Fruit fly (Drosophila melanogaster) whole organism, embryonic: ENCODE results near the gene Mec2.
A peak's percentile ranks its signal among the peaks of the same experiment; 100 is the strongest.

Experiments
- Antp ChIP-seq: fragments of 200-800 bp; sonication (Bioruptor generic); optimal IDR thresholded peaks from 3 replicates; lab custom pipeline; 2016; ENCODE audit warnings: missing biosample characterization, missing genetic modification characterization
- CG10274 ChIP-seq: fragments of 200-800 bp; sonication (Bioruptor generic); optimal IDR thresholded peaks from 3 replicates; lab custom pipeline; 2017; ENCODE audit warnings: missing biosample characterization, mild to moderate bottlenecking, missing genetic modification characterization
- CG10959 ChIP-seq: fragments of 200-800 bp; sonication (Bioruptor generic); IDR thresholded peaks from 2 replicates; pipeline ENCODE4 v1.3.6; 2022; ENCODE audit warnings: missing biosample characterization, missing genetic modification characterization
- CG12071 ChIP-seq: fragments of 200-800 bp; sonication (Bioruptor generic); optimal IDR thresholded peaks from 3 replicates; lab custom pipeline; 2018; ENCODE audit warnings: missing biosample characterization, mild to moderate bottlenecking, missing genetic modification characterization
- CG12744 ChIP-seq: fragments of 200-800 bp; sonication (Bioruptor generic); optimal IDR thresholded peaks from 2 replicates; lab custom pipeline; 2016; ENCODE audit warnings: missing biosample characterization, missing genetic modification characterization
- CG13775 ChIP-seq: fragments of 200-800 bp; sonication (Bioruptor generic); optimal IDR thresholded peaks from 3 replicates; lab custom pipeline; 2017; ENCODE audit warnings: missing biosample characterization, mild to moderate bottlenecking, missing genetic modification characterization
- CG14860 ChIP-seq: fragments of 200-800 bp; sonication (Bioruptor generic); IDR thresholded peaks from 3 replicates; pipeline ENCODE4 v1.3.6; 2022; ENCODE audit warnings: missing biosample characterization, missing genetic modification characterization; ENCODE audit not compliant: partially characterized antibody
- CG1529 ChIP-seq: fragments of 200-800 bp; sonication (Bioruptor generic); optimal IDR thresholded peaks from 3 replicates; lab custom pipeline; 2018; ENCODE audit warnings: missing biosample characterization, missing genetic modification characterization
- CG15696 ChIP-seq: fragments of 200-800 bp; sonication (Bioruptor generic); optimal IDR thresholded peaks from 2 replicates; lab custom pipeline; 2019; ENCODE audit warnings: missing biosample characterization, mild to moderate bottlenecking, missing genetic modification characterization, moderate library complexity
- CG1647 ChIP-seq: fragments of 200-800 bp; sonication (Bioruptor generic); optimal IDR thresholded peaks from 3 replicates; lab custom pipeline; 2016; ENCODE audit warnings: missing biosample characterization, missing genetic modification characterization
- CG17359 ChIP-seq: fragments of 200-800 bp; sonication (Bioruptor generic); optimal IDR thresholded peaks from 3 replicates; lab custom pipeline; 2018; ENCODE audit warnings: missing biosample characterization, mild to moderate bottlenecking, missing genetic modification characterization, moderate library complexity
- CG34376 ChIP-seq: fragments of 200-800 bp; sonication (Bioruptor generic); optimal IDR thresholded peaks from 2 replicates; lab custom pipeline; 2018; ENCODE audit warnings: missing biosample characterization, mild to moderate bottlenecking, missing genetic modification characterization
- CG3995 ChIP-seq: fragments of 200-800 bp; sonication (Bioruptor generic); optimal IDR thresholded peaks from 3 replicates; lab custom pipeline; 2016; ENCODE audit warnings: missing biosample characterization, missing genetic modification characterization
- CG5180 ChIP-seq: fragments of 200-800 bp; sonication (Bioruptor generic); optimal IDR thresholded peaks from 3 replicates; lab custom pipeline; 2017; ENCODE audit warnings: missing biosample characterization, missing genetic modification characterization, mild to moderate bottlenecking, moderate library complexity, missing genetic modification reagents
- CG8924 ChIP-seq: fragments of 200-800 bp; optimal IDR thresholded peaks from 3 replicates; lab custom pipeline; 2019; ENCODE audit warnings: missing biosample characterization, mild to moderate bottlenecking, missing genetic modification characterization, moderate library complexity
- D19B ChIP-seq: fragments of 200-800 bp; sonication (Bioruptor generic); optimal IDR thresholded peaks from 2 replicates; lab custom pipeline; 2017; ENCODE audit warnings: missing biosample characterization, mild to moderate bottlenecking, missing genetic modification characterization
- Dip3 ChIP-seq: fragments of 200-800 bp; sonication (Bioruptor generic); optimal IDR thresholded peaks from 3 replicates; lab custom pipeline; 2016; ENCODE audit warnings: missing biosample characterization, missing genetic modification characterization
- Ets65A ChIP-seq: fragments of 200-800 bp; sonication (Bioruptor generic); peaks from one replicate; lab custom pipeline; 2016; ENCODE audit warnings: missing biosample characterization, missing genetic modification characterization
- Gug ChIP-seq: fragments of 200-800 bp; sonication (Bioruptor generic); IDR thresholded peaks from 4 replicates; pipeline ENCODE4 v1.3.6; 2022; ENCODE audit warnings: missing biosample characterization, missing genetic modification characterization
- Hmx ChIP-seq: fragments of 200-800 bp; sonication (Bioruptor generic); optimal IDR thresholded peaks from 2 replicates; lab custom pipeline; 2016; ENCODE audit warnings: missing biosample characterization, missing genetic modification characterization
- Hr51 ChIP-seq, 2 experiments: fragments of 200-800 bp; sonication (Bioruptor generic); optimal IDR thresholded peaks; 2 replicates in 1 of 2; 3 replicates in 1 of 2; lab custom pipeline; 2016 to 2018; ENCODE audit warnings: missing biosample characterization in 2 of 2, missing genetic modification characterization in 2 of 2, mild to moderate bottlenecking in 1 of 2, moderate library complexity in 1 of 2
- Hr78 ChIP-seq, 2 experiments: fragments of 200-800 bp in 1 of 2; fragments of >200 bp in 1 of 2; sonication (Bioruptor generic) in 1 of 2; optimal IDR thresholded peaks; 2 replicates each; lab custom pipeline; 2017 to 2019; ENCODE audit warnings: missing biosample characterization in 2 of 2, missing genetic modification characterization in 2 of 2, mild to moderate bottlenecking in 1 of 2, moderate library complexity in 1 of 2
- Hsf ChIP-seq: fragments of 200-800 bp; sonication (Bioruptor generic); optimal IDR thresholded peaks from 3 replicates; lab custom pipeline; 2016; ENCODE audit warnings: missing biosample characterization, missing genetic modification characterization
- Lhr ChIP-seq: fragments of 200-800 bp; sonication (Bioruptor generic); optimal IDR thresholded peaks from 3 replicates; lab custom pipeline; 2017; ENCODE audit warnings: mild to moderate bottlenecking, missing biosample characterization, missing genetic modification reagents, missing genetic modification characterization
- Meics ChIP-seq: fragments of 200-800 bp; sonication (Bioruptor generic); optimal IDR thresholded peaks from 2 replicates; lab custom pipeline; 2017; ENCODE audit warnings: missing biosample characterization, mild to moderate bottlenecking, missing genetic modification characterization
- Neu2 ChIP-seq: fragments of 200-800 bp; sonication (Bioruptor generic); optimal IDR thresholded peaks from 3 replicates; lab custom pipeline; 2016; ENCODE audit warnings: missing biosample characterization, missing genetic modification characterization, borderline replicate concordance
- Optix ChIP-seq: fragments of 200-800 bp; sonication (Bioruptor generic); IDR thresholded peaks from 3 replicates; pipeline ENCODE4 v1.3.6; 2022; ENCODE audit warnings: missing biosample characterization, missing genetic modification characterization
- Pdp1 ChIP-seq, 2 experiments: fragments of 200-800 bp; sonication (Bioruptor generic); optimal IDR thresholded peaks; 3 replicates each; lab custom pipeline; 2016; ENCODE audit warnings: missing biosample characterization in 2 of 2, missing genetic modification characterization in 2 of 2, mild to moderate bottlenecking in 1 of 2, moderate library complexity in 1 of 2
- Poxn ChIP-seq: fragments of 200-800 bp; sonication (Bioruptor generic); IDR thresholded peaks from 2 replicates; pipeline ENCODE4 v1.3.6; 2022; ENCODE audit warnings: missing biosample characterization, missing genetic modification characterization
- Ptx1 ChIP-seq: fragments of 200-800 bp; sonication (Bioruptor generic); IDR thresholded peaks from 2 replicates; pipeline ENCODE4 v1.3.6; 2022; ENCODE audit warnings: missing biosample characterization, missing genetic modification characterization
- Rfx ChIP-seq: fragments of 200-800 bp; sonication (Bioruptor generic); IDR thresholded peaks from 2 replicates; pipeline ENCODE4 v1.3.6; 2022; ENCODE audit warnings: missing biosample characterization, missing genetic modification characterization
- Sin3A ChIP-seq: fragments of >200 bp; optimal IDR thresholded peaks from 2 replicates; lab custom pipeline; 2018
- TFAM ChIP-seq: fragments of 200-800 bp; sonication (Bioruptor generic); optimal IDR thresholded peaks from 2 replicates; lab custom pipeline; 2017; ENCODE audit warnings: missing biosample characterization, missing genetic modification characterization, inconsistent platforms
- al ChIP-seq: fragments of 200-800 bp; sonication (Bioruptor generic); IDR thresholded peaks from 2 replicates; pipeline ENCODE4 v1.3.6; 2022; ENCODE audit warnings: missing biosample characterization, missing genetic modification characterization
- cg ChIP-seq: fragments of 200-800 bp; sonication (Bioruptor generic); optimal IDR thresholded peaks from 3 replicates; lab custom pipeline; 2019; ENCODE audit warnings: missing biosample characterization, mild to moderate bottlenecking, missing genetic modification characterization, moderate library complexity
- disco-r ChIP-seq: fragments of 200-800 bp; sonication (Bioruptor generic); optimal IDR thresholded peaks from 2 replicates; lab custom pipeline; 2016; ENCODE audit warnings: missing biosample characterization, missing genetic modification characterization
- eve ChIP-seq, 2 experiments: fragments of >200 bp; optimal IDR thresholded peaks; 2 replicates each; lab custom pipeline; 2017; ENCODE audit warnings: missing biosample characterization in 2 of 2, missing genetic modification characterization in 2 of 2
- gro ChIP-seq: fragments of 200-800 bp; sonication (Bioruptor generic); optimal IDR thresholded peaks from 2 replicates; lab custom pipeline; 2016; ENCODE audit warnings: missing biosample characterization, missing genetic modification characterization
- jumu ChIP-seq: fragments of 200-800 bp; sonication (Bioruptor generic); optimal IDR thresholded peaks from 3 replicates; lab custom pipeline; 2016; ENCODE audit warnings: missing biosample characterization, missing genetic modification characterization
- kah ChIP-seq: fragments of 200-800 bp; sonication (Bioruptor generic); optimal IDR thresholded peaks from 2 replicates; lab custom pipeline; 2018; ENCODE audit warnings: missing biosample characterization, mild to moderate bottlenecking, missing genetic modification characterization
- lmd ChIP-seq: fragments of 200-800 bp; sonication (Bioruptor generic); IDR thresholded peaks from 2 replicates; pipeline ENCODE4 v1.3.6; 2022; ENCODE audit warnings: missing biosample characterization, missing genetic modification characterization
- mld ChIP-seq: fragments of 200-800 bp; sonication (Bioruptor generic); IDR thresholded peaks from 3 replicates; pipeline ENCODE4 v1.3.6; 2022; ENCODE audit warnings: missing biosample characterization, missing genetic modification characterization; ENCODE audit not compliant: partially characterized antibody
- onecut ChIP-seq: fragments of 200-800 bp; sonication (Bioruptor generic); IDR thresholded peaks from 2 replicates; pipeline ENCODE4 v1.3.6; 2022; ENCODE audit warnings: missing biosample characterization, missing genetic modification characterization
- peb ChIP-seq: fragments of 200-800 bp; sonication (Bioruptor generic); IDR thresholded peaks from 2 replicates; pipeline ENCODE4 v1.3.6; 2022; ENCODE audit warnings: missing biosample characterization, missing genetic modification characterization
- sens ChIP-seq: fragments of 200-800 bp; sonication (Bioruptor generic); peaks from one replicate; lab custom pipeline; 2016; ENCODE audit warnings: missing biosample characterization, missing genetic modification characterization
- sug ChIP-seq: fragments of 200-800 bp; optimal IDR thresholded peaks from 2 replicates; lab custom pipeline; 2019; ENCODE audit warnings: missing biosample characterization, mild to moderate bottlenecking, missing genetic modification characterization, moderate library complexity
- tgo ChIP-seq: fragments of 200-800 bp; sonication (Bioruptor generic); IDR thresholded peaks from 3 replicates; pipeline ENCODE4 v1.3.6; 2022; ENCODE audit warnings: missing biosample characterization, missing genetic modification characterization
- tio ChIP-seq: fragments of 200-800 bp; sonication (Bioruptor generic); optimal IDR thresholded peaks from 2 replicates; lab custom pipeline; 2017; ENCODE audit warnings: missing biosample characterization, missing genetic modification characterization, inconsistent platforms
- trh ChIP-seq: fragments of 200-800 bp; sonication (Bioruptor generic); optimal IDR thresholded peaks from 2 replicates; lab custom pipeline; 2016; ENCODE audit warnings: missing biosample characterization, missing genetic modification characterization
- tx ChIP-seq: fragments of 200-800 bp; sonication (Bioruptor generic); optimal IDR thresholded peaks from 2 replicates; lab custom pipeline; 2016; ENCODE audit warnings: missing biosample characterization, missing genetic modification characterization

The Mec2 gene

DNA sequence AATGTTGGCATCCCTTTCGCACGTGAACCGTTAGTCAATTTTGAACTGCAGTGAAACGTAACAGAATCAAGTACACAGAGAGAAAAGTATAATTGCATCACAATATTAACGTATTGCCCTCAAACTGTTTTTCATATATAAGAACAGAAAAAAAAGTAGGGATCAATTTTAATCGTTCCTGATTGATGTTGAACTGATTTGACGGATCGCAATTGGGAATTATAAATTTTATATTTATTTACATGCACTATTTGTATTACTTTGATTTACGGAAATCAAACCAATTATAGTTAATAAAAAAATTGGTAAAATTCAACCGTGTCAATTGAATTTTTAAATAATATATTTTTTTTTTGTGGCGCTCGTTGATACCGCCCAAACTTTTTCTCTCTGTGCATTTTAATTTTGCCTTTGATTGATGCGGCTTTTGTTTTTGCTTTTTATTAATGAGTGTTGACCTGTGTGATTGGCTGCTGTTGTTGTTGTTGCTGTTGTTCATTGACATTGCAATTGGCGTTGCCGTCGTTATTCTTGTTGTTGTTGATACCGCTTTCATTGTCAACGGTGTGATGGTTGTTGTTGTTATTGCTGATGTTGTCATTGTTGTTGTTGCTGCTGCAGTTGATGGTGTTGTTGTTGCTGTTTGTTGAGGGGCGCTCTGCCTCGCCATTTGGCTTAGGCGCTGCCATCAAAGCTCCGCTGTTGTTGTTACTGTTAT lies 35.1 kb upstream of the Mec2 start (continued):
- TF ChIP-seq Hr78 (GFP tag; optimal IDR thresholded peaks at IDR 0.05; lab: Kevin White, UChicago) (no peak), Antp (no peak), disco-r (no peak), CG15696 (tag; lab: Kevin White, UChicago) (peak; percentile 41), Hsf (GFP tag; lab: Kevin White, UChicago) (peak; percentile 34), lmd (peak; percentile 50; the same call in 1 of the 2 replicates), CG1529 (GFP tag; lab: Kevin White, UChicago) (peak; percentile 36), tgo (GFP tag; lab: Robert Waterston, UW) (peak; percentile 49; the same call in 2 of the 3 replicates), tx (GFP tag; lab: Kevin White, UChicago) (no peak), CG13775 (GFP tag; lab: Kevin White, UChicago) (peak; percentile 54), CG14860 (GFP tag; lab: Robert Waterston, UW) (no peak), Lhr (no peak), eve (GFP tag; optimal IDR thresholded peaks at IDR 0.05; lab: Kevin White, UChicago) (peak in 1 of 2 experiments; percentile 77), CG5180 (GFP tag; lab: Kevin White, UChicago) (peak; percentile 3), mld (GFP tag; lab: Robert Waterston, UW) (no peak), jumu (GFP tag; lab: Kevin White, UChicago) (no peak), CG8924 (tag; lab: Kevin White, UChicago) (peak; percentile 27), sens (peak; percentile 85), Poxn (no peak), D19B (peak; percentile 22), Ets65A (no peak), al (GFP tag; lab: Robert Waterston, UW) (0 out of 2 replicates have a peak, but pooled peaks have one; percentile 15), Meics (peak; percentile 60), trh (GFP tag; lab: Kevin White, UChicago) (no peak), TFAM (GFP tag; lab: Kevin White, UChicago) (no peak), CG3995 (GFP tag; lab: Kevin White, UChicago) (no peak), cg (GFP tag; lab: Kevin White, UChicago) (no peak), Optix (no peak), kah (GFP tag; lab: Kevin White, UChicago) (no peak), Pdp1 (GFP tag; optimal IDR thresholded peaks at IDR 0.05; lab: Kevin White, UChicago) (peak in 1 of 2 experiments; percentile 16), Ptx1 (GFP tag; lab: Robert Waterston, UW) (peak; percentile 64), Hr51 (GFP tag; optimal IDR thresholded peaks at IDR 0.05; lab: Kevin White, UChicago) (peak in 1 of 2 experiments; percentile 79), CG10959 (GFP tag; lab: Robert Waterston, UW) (no peak), CG12071 (GFP tag; lab: Kevin White, UChicago) (no peak), Hmx (GFP tag; lab: Kevin White, UChicago) (no peak), Dip3 (GFP tag; lab: Kevin White, UChicago) (no peak), Neu2 (GFP tag; lab: Kevin White, UChicago) (no peak), CG17359 (tag; lab: Kevin White, UChicago) (peak; percentile 56), onecut (GFP tag; lab: Robert Waterston, UW) (no peak), sug (tag; lab: Kevin White, UChicago) (no peak), tio (peak; percentile 70), CG34376 (GFP tag; lab: Kevin White, UChicago) (no peak), Gug (GFP tag; lab: Robert Waterston, UW) (no peak), CG12744 (GFP tag; lab: Kevin White, UChicago) (no peak), Sin3A (lab: Kevin White, UChicago) (no peak), Rfx (GFP tag; lab: Robert Waterston, UW) (peak; percentile 4; the same call in 1 of the 2 replicates), CG10274 (peak; percentile 3), CG1647 (GFP tag; lab: Kevin White, UChicago) (no peak), peb (GFP tag; lab: Robert Waterston, UW) (no peak), gro (GFP tag; lab: Kevin White, UChicago) (no peak)
